Worm (Caenorhabditis elegans): Measurements from ENCODE around the gene cyy-1.

DNA sequence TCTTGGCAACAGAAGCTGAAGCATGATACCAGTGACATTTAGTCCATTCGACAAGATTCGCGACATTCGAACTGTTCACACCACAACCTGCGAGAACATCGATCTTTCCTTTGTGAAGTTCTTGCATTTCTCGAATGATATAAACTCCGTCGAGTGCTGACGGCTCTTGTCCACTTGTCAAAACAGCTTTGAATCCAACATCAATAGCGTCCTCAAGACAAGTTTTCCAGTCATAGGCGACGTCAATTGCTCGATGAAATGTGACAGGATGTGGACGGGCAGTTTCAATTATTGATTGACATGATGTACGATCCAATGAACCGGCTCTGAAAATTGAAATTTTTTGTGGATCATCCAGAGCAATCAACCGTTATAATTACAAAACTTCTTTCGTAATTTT lies 3.0 kb upstream of the cyy-1 start:
- TF ChIP-seq ceh-22 (tag; optimal IDR thresholded peaks at IDR 0.05) (no peak), ahr-1 (tag; optimal IDR thresholded peaks at IDR 0.05) (no peak), madf-2 (tag; optimal IDR thresholded peaks at IDR 0.05) (no peak), nfya-1 (tag; optimal IDR thresholded peaks at IDR 0.05) (no peak), npax-4 (tag; optimal IDR thresholded peaks at IDR 0.05) (no peak), C38D4.7 (GFP tag; optimal IDR thresholded peaks at IDR 0.05) (no peak), ceh-19 (GFP tag; optimal IDR thresholded peaks at IDR 0.05) (no peak), sox-4 (tag; optimal IDR thresholded peaks at IDR 0.05) (no peak), fkh-10 (GFP tag; optimal IDR thresholded peaks at IDR 0.05) (no peak), pha-4 (tag; optimal IDR thresholded peaks at IDR 0.05) (no peak), ceh-18 (tag; optimal IDR thresholded peaks at IDR 0.05) (no peak)

Measured in whole organism, late embryonic.